Fruit fly (Drosophila melanogaster): ENCODE results near the gene ECSIT.

ECSIT gene

DNA sequence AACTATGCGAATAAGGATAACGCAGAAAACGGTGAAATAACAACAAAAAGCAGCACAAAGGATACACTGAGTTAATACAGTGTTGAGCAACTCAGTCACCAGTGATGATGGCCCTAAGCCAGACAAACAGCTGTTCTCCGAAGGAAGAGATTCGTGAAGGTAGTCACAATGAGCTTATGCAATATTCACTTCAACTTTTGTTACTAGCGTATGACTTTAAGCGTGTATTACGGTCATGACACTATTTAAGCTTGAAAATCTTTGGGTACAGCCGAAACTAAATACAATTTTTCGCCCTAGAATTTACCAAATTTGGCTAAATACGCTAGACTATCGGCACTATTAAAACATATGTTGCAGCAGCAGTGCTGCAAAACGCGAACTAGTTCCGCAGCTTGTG lies at the start of gene ECSIT, which contains the start of gene disp:
ECSIT (plus strand) TSS at position 371 of the 400 bp plus-strand sequence.
disp (minus strand) TSS at position 97 of the 400 bp plus-strand sequence.
- TF ChIP-seq noc (tag; optimal IDR thresholded peaks at IDR 0.05) = no peak

- TF ChIP-seq noc (tag; optimal IDR thresholded peaks at IDR 0.05) = no peak
These were observed 43.2 kb upstream of the ECSIT start, which contains the start of gene CG42675 for dm6 chr3R:5813157-5813659. TSS of gene CG42675 (plus strand) at chr3R:5813609.

DNA sequence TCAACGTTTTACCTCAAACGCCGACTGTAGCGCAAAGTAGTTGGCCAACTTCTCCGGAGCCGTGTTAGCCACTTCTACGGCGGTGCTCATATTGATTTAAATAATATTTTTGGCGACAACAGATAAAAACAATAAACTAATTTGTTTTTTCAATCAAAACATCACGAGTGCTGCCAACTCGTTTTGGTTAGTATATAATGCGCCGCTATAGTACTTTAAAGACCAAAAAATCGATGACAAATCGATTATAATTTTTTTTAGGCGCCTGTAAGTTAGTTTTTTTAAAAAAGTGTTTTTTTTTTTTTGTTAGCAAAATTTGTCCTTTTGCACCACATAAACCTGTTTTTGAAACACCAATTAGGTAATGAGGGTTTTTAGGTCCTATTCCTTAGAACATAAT lies 35.1 kb upstream of the ECSIT start, which contains the start of gene Hpr1:
Hpr1 (minus strand) TSS at position 198 of the 400 bp plus-strand sequence.
- no peak for TF ChIP-seq noc (tag; optimal IDR thresholded peaks at IDR 0.05)

dm6 chr3R:5821750-5822149 lies 34.6 kb upstream of the ECSIT start, which contains the start of gene CG46303:
TSS of gene CG46303 (plus strand) at chr3R:5821972.
- peak; percentile 56 for TF ChIP-seq noc (tag; optimal IDR thresholded peaks at IDR 0.05)

DNA sequence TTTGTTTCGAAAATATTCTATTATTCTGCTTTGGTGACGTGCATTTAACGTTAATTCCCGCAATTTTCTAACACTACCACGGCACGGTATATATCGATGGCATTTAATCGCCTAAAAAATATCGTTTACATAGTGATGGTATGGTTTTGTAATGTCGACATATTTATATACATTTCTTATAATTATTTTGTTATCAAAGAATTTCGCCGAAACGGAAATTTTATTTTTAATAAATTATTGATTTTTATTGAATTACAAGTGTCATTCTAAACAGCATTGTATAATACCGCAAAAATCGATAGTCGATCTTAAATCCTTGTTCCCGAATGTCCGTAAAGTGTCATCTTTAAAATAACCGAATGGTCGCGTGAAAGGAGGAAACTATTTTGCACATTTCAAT lies 31.9 kb upstream of the ECSIT start, which contains the start of the genes Sec20 and dgrn:
Sec20 (minus strand) TSS at position 77 of the 400 bp plus-strand sequence.
dgrn (plus strand) TSS at position 160 of the 400 bp plus-strand sequence.
- peak; percentile 53 for TF ChIP-seq noc (tag; optimal IDR thresholded peaks at IDR 0.05)

DNA sequence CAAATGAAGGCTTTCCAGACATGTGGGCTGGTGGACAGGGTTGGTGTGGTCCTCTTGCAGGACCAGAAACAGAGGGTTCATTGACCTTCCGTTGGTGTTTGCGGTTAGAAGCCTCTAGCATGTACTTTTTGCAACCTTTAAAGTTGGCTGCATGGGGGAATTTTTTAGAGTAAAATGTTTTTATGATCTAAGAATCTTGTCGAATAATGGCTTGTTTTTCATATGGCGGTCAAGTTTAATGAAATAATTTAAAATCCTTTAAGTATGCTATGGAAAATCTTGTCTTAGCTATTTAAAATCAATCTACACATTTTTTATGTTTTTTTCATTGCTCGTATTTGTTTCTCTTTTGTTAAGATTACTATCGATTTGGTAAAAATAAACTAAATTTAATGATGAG lies 26.6 kb upstream of the ECSIT start, which contains the start of gene glob3:
glob3 (plus strand) TSS at position 301 of the 400 bp plus-strand sequence.
- no peak for TF ChIP-seq noc (tag; optimal IDR thresholded peaks at IDR 0.05)

dm6 chr3R:5831339-5831738 lies 25.0 kb upstream of the ECSIT start, which contains the start of gene CG1208:
TSS of gene CG1208 (plus strand) at chr3R:5831639.
- no peak for TF ChIP-seq noc (tag; optimal IDR thresholded peaks at IDR 0.05)

dm6 chr3R:5832345-5832981 lies 23.9 kb upstream of the ECSIT start:
- TF ChIP-seq noc (tag; optimal IDR thresholded peaks at IDR 0.05) = peak; percentile 82

dm6 chr3R:5833948-5834504 lies 22.4 kb upstream of the ECSIT start:
- TF ChIP-seq noc (tag; optimal IDR thresholded peaks at IDR 0.05) = no peak

- TF ChIP-seq noc (tag; optimal IDR thresholded peaks at IDR 0.05) = no peak
These were observed 19.8 kb upstream of the ECSIT start for dm6 chr3R:5836536-5836935.

- TF ChIP-seq noc (tag; optimal IDR thresholded peaks at IDR 0.05) = no peak
These were observed 17.6 kb upstream of the ECSIT start for dm6 chr3R:5838683-5839365.

DNA sequence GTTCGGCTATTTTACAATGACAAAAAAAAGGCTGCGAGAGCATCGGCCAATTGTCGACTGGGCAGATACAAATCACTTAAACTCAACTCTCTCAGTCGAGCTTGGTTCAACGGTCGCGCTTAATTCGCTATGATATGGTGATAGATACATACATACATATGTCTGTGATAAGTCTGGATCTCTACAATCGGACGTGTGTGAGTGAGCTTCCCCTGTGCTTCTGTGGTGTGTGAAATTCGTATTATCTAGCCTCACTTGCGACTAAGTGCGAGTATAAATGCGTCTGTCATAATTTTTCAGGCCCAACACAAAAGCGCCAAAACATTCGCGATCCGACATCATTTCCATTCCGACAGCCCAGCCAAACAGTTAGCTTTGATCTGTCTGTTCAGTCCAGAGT lies 15.5 kb upstream of the ECSIT start, which contains the start of gene CG1213:
CG1213 (plus strand) TSS at position 301 of the 400 bp plus-strand sequence.
- no peak for TF ChIP-seq noc (tag; optimal IDR thresholded peaks at IDR 0.05)

DNA sequence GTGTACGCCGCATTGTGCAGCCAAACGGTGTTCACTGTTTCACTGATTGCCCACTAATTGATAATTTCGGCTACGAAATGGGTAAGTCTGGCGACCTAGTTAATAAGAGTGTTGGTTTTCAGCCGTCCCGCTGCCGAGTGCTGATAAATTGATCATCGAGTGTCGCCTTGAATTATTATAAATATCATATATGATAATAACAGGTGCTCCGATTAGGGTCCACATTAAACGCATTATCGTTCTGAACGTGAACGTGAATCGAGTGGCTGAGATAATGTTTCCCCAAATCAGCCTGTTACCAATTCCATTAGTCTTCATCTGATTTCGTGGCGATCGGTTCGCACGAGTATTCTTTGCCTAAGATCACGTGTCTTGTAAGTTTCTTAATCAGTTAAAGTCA lies 15.1 kb upstream of the ECSIT start:
- TF ChIP-seq noc (tag; optimal IDR thresholded peaks at IDR 0.05) = no peak

dm6 chr3R:5843516-5843915 lies 12.9 kb upstream of the ECSIT start:
- TF ChIP-seq noc (tag; optimal IDR thresholded peaks at IDR 0.05) = no peak

dm6 chr3R:5846570-5847270 lies 9.7 kb upstream of the ECSIT start, which contains the start of gene CG14676:
TSS of gene CG14676 (plus strand) at chr3R:5847220.
- TF ChIP-seq noc (tag; optimal IDR thresholded peaks at IDR 0.05) = no peak
